Worm (Caenorhabditis elegans) whole organism, mixed stage, embryonic: ENCODE results near the gene fbxc-36.
"Not testable (repeated sequence)": the region's sequence is repeated elsewhere in the genome, so short reads cannot be mapped to it uniquely, and the experiment has no call there.

Experiments used
- M03D4.4 ChIP-seq: sonication (generic microtip); optimal IDR thresholded peaks from 2 replicates; lab custom pipeline; 2017; ENCODE audit warnings: mild to moderate bottlenecking, missing genetic modification characterization, missing compliant biosample characterization
- bed-3 ChIP-seq: fragments of 200-800 bp; sonication (Bioruptor generic); optimal IDR thresholded peaks from 3 replicates; lab custom pipeline; 2018; ENCODE audit warnings: mild to moderate bottlenecking, missing genetic modification characterization, moderate library complexity, missing compliant biosample characterization
- ceh-39 ChIP-seq: fragments of 150-350 bp; optimal IDR thresholded peaks from 2 replicates; lab custom pipeline; 2014; ENCODE audit warnings: missing biosample characterization, missing genetic modification characterization
- ceh-43 ChIP-seq: fragments of 200-800 bp; sonication (Bioruptor generic); optimal IDR thresholded peaks from 2 replicates; lab custom pipeline; 2018; ENCODE audit warnings: mild to moderate bottlenecking, missing genetic modification characterization, moderate library complexity, missing compliant biosample characterization
- ceh-83 ChIP-seq: fragments of 200-800 bp; sonication (Bioruptor generic); optimal IDR thresholded peaks from 2 replicates; lab custom pipeline; 2018; ENCODE audit warnings: mild to moderate bottlenecking, missing genetic modification characterization, missing compliant biosample characterization
- ces-1 ChIP-seq: fragments of 150-350 bp; optimal IDR thresholded peaks from 2 replicates; lab custom pipeline; 2014; ENCODE audit warnings: missing biosample characterization, missing genetic modification reagents, missing genetic modification characterization
- cnd-1 ChIP-seq: fragments of 200-800 bp; sonication (Bioruptor generic); optimal IDR thresholded peaks from 2 replicates; lab custom pipeline; 2018; ENCODE audit warnings: mild to moderate bottlenecking, missing genetic modification characterization, missing compliant biosample characterization
- drap-1 ChIP-seq: fragments of 200-800 bp; sonication (Bioruptor generic); optimal IDR thresholded peaks from 3 replicates; lab custom pipeline; 2018; ENCODE audit warnings: mild to moderate bottlenecking, missing genetic modification characterization, missing compliant biosample characterization
- elt-1 ChIP-seq: sonication (generic microtip); optimal IDR thresholded peaks from 2 replicates; lab custom pipeline; 2017; ENCODE audit warnings: missing genetic modification characterization, mild to moderate bottlenecking, missing compliant biosample characterization, antibody characterized with exemption, moderate library complexity, borderline replicate concordance; ENCODE audit not compliant: insufficient read depth
- elt-3 ChIP-seq: fragments of 150-350 bp; optimal IDR thresholded peaks from 2 replicates; lab custom pipeline; 2014; ENCODE audit warnings: missing biosample characterization, missing genetic modification characterization
- hlh-1 ChIP-seq: fragments of 150-350 bp; optimal IDR thresholded peaks from 2 replicates; lab custom pipeline; 2014; ENCODE audit warnings: missing biosample characterization, missing genetic modification reagents, missing genetic modification characterization
- lin-13 ChIP-seq: fragments of 150-350 bp; optimal IDR thresholded peaks from 2 replicates; lab custom pipeline; 2014; ENCODE audit warnings: missing biosample characterization, missing genetic modification characterization
- lin-32 ChIP-seq: fragments of 200-800 bp; sonication (Bioruptor generic); optimal IDR thresholded peaks from 2 replicates; lab custom pipeline; 2018; ENCODE audit warnings: mild to moderate bottlenecking, missing genetic modification characterization, missing compliant biosample characterization
- lsy-2 ChIP-seq: fragments of 150-350 bp; optimal IDR thresholded peaks from 2 replicates; lab custom pipeline; 2014; ENCODE audit warnings: missing biosample characterization, missing genetic modification characterization
- mab-5 ChIP-seq: fragments of 150-350 bp; optimal IDR thresholded peaks from 2 replicates; lab custom pipeline; 2014; ENCODE audit warnings: missing biosample characterization, missing genetic modification characterization
- mep-1 ChIP-seq: fragments of 150-350 bp; optimal IDR thresholded peaks from 2 replicates; lab custom pipeline; 2017; ENCODE audit warnings: missing biosample characterization, missing genetic modification reagents, missing genetic modification characterization, inconsistent platforms
- mls-2 ChIP-seq: sonication (generic microtip); optimal IDR thresholded peaks from 2 replicates; lab custom pipeline; 2016; ENCODE audit warnings: mild to moderate bottlenecking, missing genetic modification characterization, moderate library complexity, missing compliant biosample characterization
- nhr-12 ChIP-seq: fragments of 150-350 bp; optimal IDR thresholded peaks from 2 replicates; lab custom pipeline; 2014; ENCODE audit warnings: missing biosample characterization, missing genetic modification characterization
- nhr-2 ChIP-seq: fragments of 150-350 bp; optimal IDR thresholded peaks from 2 replicates; lab custom pipeline; 2014; ENCODE audit warnings: missing biosample characterization, missing genetic modification characterization
- nhr-28 ChIP-seq: fragments of 150-350 bp; optimal IDR thresholded peaks from 2 replicates; lab custom pipeline; 2014; ENCODE audit warnings: missing biosample characterization, missing genetic modification characterization
- nhr-76 ChIP-seq: sonication (generic microtip); optimal IDR thresholded peaks from 2 replicates; lab custom pipeline; 2017; ENCODE audit warnings: missing biosample characterization, missing genetic modification characterization
- pha-4 ChIP-seq: fragments of 150-350 bp; optimal IDR thresholded peaks from 2 replicates; lab custom pipeline; 2018; ENCODE audit warnings: missing biosample characterization, missing genetic modification reagents, missing genetic modification characterization
- sem-2 ChIP-seq: fragments of 200-800 bp; sonication (Bioruptor generic); optimal IDR thresholded peaks from 2 replicates; lab custom pipeline; 2018; ENCODE audit warnings: mild to moderate bottlenecking, missing genetic modification characterization, missing compliant biosample characterization
- snpc-4 ChIP-seq: fragments of 150-350 bp; optimal IDR thresholded peaks from 2 replicates; lab custom pipeline; 2014; ENCODE audit warnings: missing biosample characterization, missing genetic modification characterization
- tbx-8 ChIP-seq: fragments of 200-800 bp; sonication (Bioruptor generic); optimal IDR thresholded peaks from 2 replicates; lab custom pipeline; 2018; ENCODE audit warnings: mild to moderate bottlenecking, missing genetic modification characterization, moderate library complexity, missing compliant biosample characterization
- unc-120 ChIP-seq: sonication (generic microtip); optimal IDR thresholded peaks from 2 replicates; lab custom pipeline; 2017; ENCODE audit warnings: missing genetic modification characterization, missing compliant biosample characterization; ENCODE audit not compliant: poor library complexity, severe bottlenecking
- unc-39 ChIP-seq: fragments of 150-350 bp; optimal IDR thresholded peaks from 2 replicates; lab custom pipeline; 2014; ENCODE audit warnings: missing biosample characterization, missing genetic modification characterization
- unc-62 ChIP-seq: fragments of 150-350 bp; optimal IDR thresholded peaks from 2 replicates; lab custom pipeline; 2014; ENCODE audit warnings: missing biosample characterization, missing genetic modification reagents, missing genetic modification characterization
- zip-8 ChIP-seq: fragments of 150-350 bp; optimal IDR thresholded peaks from 2 replicates; lab custom pipeline; 2014; ENCODE audit warnings: missing biosample characterization, missing genetic modification characterization
- ztf-11 ChIP-seq: fragments of 150-350 bp; optimal IDR thresholded peaks from 2 replicates; lab custom pipeline; 2014; ENCODE audit warnings: missing biosample characterization, missing genetic modification characterization

Gene fbxc-36

DNA sequence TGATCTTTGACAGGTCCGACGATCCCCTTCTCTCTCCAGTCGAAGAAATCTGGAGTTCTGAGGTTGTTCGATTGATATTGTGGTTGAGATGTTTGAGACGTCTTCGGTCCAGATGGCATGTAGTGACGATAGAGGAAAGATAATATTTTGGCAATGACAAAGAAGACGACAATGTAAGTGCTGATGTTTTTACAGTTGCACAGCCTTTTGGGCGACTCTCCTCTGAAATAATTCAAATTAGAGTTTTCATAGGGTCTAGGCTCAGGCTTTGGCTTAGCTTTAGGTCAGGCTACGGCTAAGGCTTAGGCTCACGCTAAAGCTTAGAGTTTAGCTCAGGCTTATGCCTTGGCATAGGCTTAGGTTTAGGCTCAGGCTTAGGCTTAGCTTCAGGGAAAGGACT is 21.2 kb downstream of the fbxc-36 start, which contains the start of gene C32B5.13:
C32B5.13 (minus strand) TSS at position 101 of the 400 bp plus-strand sequence.
- no peak for TF ChIP-seq tbx-8
- TF ChIP-seq mls-2 = no peak
- TF ChIP-seq elt-1 = no peak
- TF ChIP-seq ces-1 (GFP tag; lab: Kevin White, UChicago) = no peak
- TF ChIP-seq cnd-1 (tag; lab: Kevin White, UChicago) = no peak
- TF ChIP-seq zip-8 (tag; lab: Kevin White, UChicago) = no peak
- no peak for TF ChIP-seq ceh-83
- no peak for TF ChIP-seq drap-1 (GFP tag; lab: Kevin White, UChicago)
- no peak for TF ChIP-seq lsy-2 (tag; lab: Kevin White, UChicago)
- no peak for TF ChIP-seq mab-5 (tag; lab: Kevin White, UChicago)
- TF ChIP-seq nhr-12 = no peak

DNA sequence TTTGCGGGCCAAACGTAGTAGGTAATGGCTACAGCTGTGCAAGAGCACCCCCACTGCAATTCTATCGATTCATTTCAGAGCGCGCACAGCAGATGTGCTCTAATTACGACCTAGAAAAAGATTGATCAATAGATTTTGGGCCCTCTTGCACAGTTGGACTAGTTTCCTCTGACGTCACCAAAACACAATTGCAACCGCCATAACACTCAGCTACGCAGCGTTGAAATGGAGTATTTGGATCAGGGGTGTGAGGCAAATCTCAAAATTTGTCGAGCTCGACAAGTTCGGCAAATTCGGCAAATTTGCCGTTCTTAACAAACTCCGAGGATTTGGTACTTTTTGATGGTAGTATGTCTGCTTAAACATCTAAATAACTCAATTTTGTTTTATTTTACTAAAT is 26.2 kb downstream of the fbxc-36 start, which contains the start of gene fbxc-18:
fbxc-18 (minus strand) TSS at position 101 of the 400 bp plus-strand sequence.
- TF ChIP-seq zip-8 (tag; lab: Kevin White, UChicago); ceh-43 (GFP tag; lab: Kevin White, UChicago); nhr-2 (tag; lab: Kevin White, UChicago): not testable (repeated sequence)

DNA sequence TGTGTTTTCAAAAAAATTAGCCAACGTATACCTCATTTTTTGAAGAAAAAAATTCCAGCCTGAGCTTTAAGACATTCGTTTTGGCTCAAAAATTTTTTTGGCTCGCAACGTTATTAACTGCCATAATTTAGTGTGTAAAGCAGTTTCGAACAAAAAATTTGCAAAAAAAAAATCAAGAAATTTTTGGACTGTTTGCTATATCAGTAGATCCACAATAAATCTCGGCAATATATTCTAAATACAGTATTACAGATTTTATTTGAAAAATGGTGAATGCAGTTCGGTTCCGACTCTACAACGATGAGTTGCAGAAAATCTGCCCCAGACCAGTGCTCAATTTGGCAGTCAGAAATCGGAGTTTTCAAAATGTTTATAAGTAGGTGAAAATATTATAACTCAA is 27.3 kb downstream of the fbxc-36 start, which contains the start of gene C32B5.6:
C32B5.6 (plus strand) TSS at position 301 of the 400 bp plus-strand sequence.
- TF ChIP-seq ztf-11 (tag; lab: Kevin White, UChicago); hlh-1; sem-2 (GFP tag; lab: Kevin White, UChicago): not testable (repeated sequence)

DNA sequence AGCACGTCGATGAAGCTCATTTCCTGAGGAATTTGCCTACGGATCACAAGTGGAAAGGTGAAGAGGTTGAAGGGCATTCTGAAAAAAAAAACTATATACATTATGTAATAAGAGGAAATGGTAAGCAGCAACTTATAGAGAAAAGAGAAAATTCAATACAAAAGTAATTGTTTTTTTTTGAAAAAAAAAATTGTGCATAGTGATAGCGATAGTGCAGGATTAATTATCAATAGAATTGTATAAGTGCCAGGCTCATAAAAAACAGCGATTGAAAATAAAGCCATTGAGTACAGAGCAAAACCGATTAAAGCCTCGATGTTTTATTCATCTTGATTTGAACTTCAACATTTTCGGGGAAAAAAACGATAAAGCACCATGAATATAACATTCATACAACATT is 32.1 kb downstream of the fbxc-36 start, which contains the start of gene C32B5.15:
C32B5.15 (minus strand) TSS at position 101 of the 400 bp plus-strand sequence.
- TF ChIP-seq unc-62 (GFP tag; lab: Kevin White, UChicago) = no peak
- TF ChIP-seq ces-1 (GFP tag; lab: Kevin White, UChicago) = no peak
- no peak for TF ChIP-seq zip-8 (tag; lab: Kevin White, UChicago)
- TF ChIP-seq mab-5 (tag; lab: Kevin White, UChicago) = no peak
- TF ChIP-seq nhr-28 (tag; lab: Kevin White, UChicago) = no peak
- no peak for TF ChIP-seq elt-3 (tag; lab: Kevin White, UChicago)
- no peak for TF ChIP-seq elt-1
- no peak for TF ChIP-seq bed-3 (GFP tag; lab: Kevin White, UChicago)
- no peak for TF ChIP-seq nhr-2 (tag; lab: Kevin White, UChicago)
- TF ChIP-seq ceh-83 = no peak
- TF ChIP-seq lin-32 = no peak
- TF ChIP-seq mep-1 (tag; lab: Kevin White, UChicago) = no peak
- TF ChIP-seq ceh-39 (tag; lab: Kevin White, UChicago) = no peak
- TF ChIP-seq unc-120 (tag; lab: Kevin White, UChicago) = no peak
- no peak for TF ChIP-seq lsy-2 (tag; lab: Kevin White, UChicago)
- TF ChIP-seq snpc-4 (tag; lab: Kevin White, UChicago) = no peak
- TF ChIP-seq unc-39 (tag; lab: Kevin White, UChicago) = no peak
- no peak for TF ChIP-seq ztf-11 (tag; lab: Kevin White, UChicago)
- TF ChIP-seq hlh-1 = no peak

DNA sequence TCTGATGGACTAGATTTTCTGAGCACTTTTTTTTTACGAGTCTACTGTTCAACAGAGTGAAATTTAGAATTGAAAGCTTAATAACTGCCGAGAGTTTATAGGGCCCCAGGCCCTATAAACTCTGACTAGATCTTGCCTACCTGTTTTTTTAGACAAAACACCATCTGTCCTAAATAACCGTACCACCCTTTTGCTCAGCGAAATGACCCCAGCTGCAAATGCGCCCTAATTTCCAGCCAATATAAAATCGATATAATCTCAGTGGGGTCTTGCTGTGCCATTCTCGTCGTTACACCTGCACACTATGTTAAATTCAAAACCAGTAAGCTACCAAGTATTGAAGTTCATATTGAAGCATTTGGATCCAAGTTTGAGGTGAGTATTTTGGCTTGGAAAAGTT is 33.2 kb downstream of the fbxc-36 start, which contains the start of gene fbxc-14:
fbxc-14 (plus strand) TSS at position 301 of the 400 bp plus-strand sequence.
- TF ChIP-seq snpc-4 (tag; lab: Kevin White, UChicago) (no peak), nhr-76 (tag; lab: Kevin White, UChicago) (no peak), M03D4.4 (tag; lab: Kevin White, UChicago) (no peak), lin-13 (no peak), mls-2 (no peak), cnd-1 (tag; lab: Kevin White, UChicago) (no peak), tbx-8 (no peak), nhr-28 (tag; lab: Kevin White, UChicago) (no peak), pha-4 (tag; lab: Kevin White, UChicago) (no peak), bed-3 (GFP tag; lab: Kevin White, UChicago) (no peak)
- TF ChIP-seq, all 35 proteins: peak for 0
